Worm (Caenorhabditis elegans): ENCODE results near the gene puf-3.

ce11 chrIV:13493719-13494118, 18.2 kb downstream of the puf-3 start:
- TF ChIP-seq ama-1 (optimal IDR thresholded peaks at IDR 0.05) (no peak), hmg-4 (GFP tag; optimal IDR thresholded peaks at IDR 0.05) (no peak), ceh-36 (tag; optimal IDR thresholded peaks at IDR 0.05) (no peak), B0310.2 (tag; optimal IDR thresholded peaks at IDR 0.05) (no peak), pes-1 (GFP tag; IDR thresholded peaks at IDR 0.05) (no peak), tbx-37 (GFP tag; conservative IDR thresholded peaks at IDR 0.05) (no peak), flt-1 (GFP tag; IDR thresholded peaks at IDR 0.05) (no peak), hmbx-1 (tag; optimal IDR thresholded peaks at IDR 0.05) (no peak), scrt-1 (GFP tag; IDR thresholded peaks at IDR 0.05) (no peak), ceh-13 (GFP tag; optimal IDR thresholded peaks at IDR 0.05) (no peak), sea-1 (GFP tag; conservative IDR thresholded peaks at IDR 0.05) (no peak), tra-4 (tag; optimal IDR thresholded peaks at IDR 0.05) (no peak), hnd-1 (tag; optimal IDR thresholded peaks at IDR 0.05) (no peak), ets-7 (tag; optimal IDR thresholded peaks at IDR 0.05) (no peak)

All from whole organism, early embryonic.